Fruit fly (Drosophila melanogaster): ENCODE data around the gene frac.

frac gene

dm6 chr3L:7610522-7610921 is 48.1 kb downstream of the frac start:
- TF ChIP-seq CTCF (optimal IDR thresholded peaks at IDR 0.05) (no peak), CG8478 (optimal IDR thresholded peaks at IDR 0.05) (no peak)

- TF ChIP-seq CTCF (optimal IDR thresholded peaks at IDR 0.05) (no peak), CG8478 (optimal IDR thresholded peaks at IDR 0.05) (no peak)
Observed at dm6 chr3L:7611229-7611628, 48.8 kb downstream of the frac start.

- TF ChIP-seq CG8478 (optimal IDR thresholded peaks at IDR 0.05) (no peak), CTCF (optimal IDR thresholded peaks at IDR 0.05) (no peak)
Observed at dm6 chr3L:7614226-7614625, 51.8 kb downstream of the frac start.

- TF ChIP-seq CTCF (optimal IDR thresholded peaks at IDR 0.05): no peak
- TF ChIP-seq CG8478 (optimal IDR thresholded peaks at IDR 0.05): no peak
Observed at dm6 chr3L:7617436-7617979, 55.1 kb downstream of the frac start.

Measured in S2 (cell line).